Fruit fly (Drosophila melanogaster): Measurements from ENCODE around the gene rpk.
A peak's percentile ranks its signal among the peaks of the same experiment; 100 is the strongest.

Gene rpk

DNA sequence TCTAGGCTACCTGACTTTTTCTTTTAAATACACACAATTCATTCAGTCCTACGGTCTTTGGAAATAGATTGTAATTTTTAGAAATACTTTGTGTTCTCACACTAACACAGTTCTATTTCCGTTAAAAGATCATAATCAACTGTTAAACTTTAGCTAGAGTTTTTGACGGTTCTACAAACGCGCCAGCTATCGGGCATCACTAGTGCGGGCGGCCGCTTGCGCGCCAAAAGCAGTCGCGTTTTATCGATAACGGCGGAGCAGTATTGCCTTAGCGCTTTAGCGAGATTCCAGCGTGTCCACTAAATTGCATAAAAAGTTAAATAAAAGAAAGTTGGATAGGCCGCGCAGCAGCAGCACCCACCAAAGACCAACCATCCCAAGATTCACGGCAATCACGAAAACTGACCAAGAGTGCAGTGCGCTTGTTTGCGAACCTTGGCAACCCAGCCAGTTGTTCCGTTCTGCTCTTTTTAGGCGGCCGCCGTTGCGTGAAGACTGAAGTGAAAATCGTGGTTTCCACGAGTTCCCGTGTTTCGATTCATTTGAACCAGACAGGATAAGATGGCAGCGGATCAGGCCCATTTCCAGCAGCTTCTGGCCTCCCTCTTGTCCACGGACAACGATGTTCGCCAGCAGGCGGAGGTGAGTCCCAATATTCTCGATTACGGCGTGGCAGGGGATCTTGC is 3.5 kb downstream of the rpk start, which contains the start of gene Karybeta3 (continued):
- TF ChIP-seq lola (GFP tag; optimal IDR thresholded peaks at IDR 0.05) (peak in 1 of 3 experiments; percentile 9), chif (GFP tag; optimal IDR thresholded peaks at IDR 0.05) (peak; percentile 56 to 74), tio (GFP tag; optimal IDR thresholded peaks at IDR 0.05) (no peak), CG32532 (GFP tag; IDR thresholded peaks at IDR 0.05) (peak; percentile 88), BEAF-32 (GFP tag; optimal IDR thresholded peaks at IDR 0.05) (peak; percentile 68), Gug (GFP tag; IDR thresholded peaks at IDR 0.05) (peak; percentile 66), Dad (GFP tag; optimal IDR thresholded peaks at IDR 0.05) (peak; percentile 85), CG4730 (GFP tag; IDR thresholded peaks at IDR 0.05) (peak; percentile 57; the same call in 1 of the 2 replicates), al (GFP tag; IDR thresholded peaks at IDR 0.05) (peak; percentile 67), Doc3 (GFP tag; IDR thresholded peaks at IDR 0.05; ENCODE audit: partially characterized antibody) (peak; percentile 61; the same call in 2 of the 3 replicates), ERR (GFP tag; optimal IDR thresholded peaks at IDR 0.05) (peak; percentile 59), toy (GFP tag; IDR thresholded peaks at IDR 0.05) (peak; percentile 72; the same call in 1 of the 2 replicates), Hmr (GFP tag; optimal IDR thresholded peaks at IDR 0.05) (peak; percentile 82), Hsf (GFP tag; optimal IDR thresholded peaks at IDR 0.05) (peak; percentile 82), CG6683 (GFP tag; optimal IDR thresholded peaks at IDR 0.05) (peak; percentile 34), Atf6 (GFP tag; IDR thresholded peaks at IDR 0.05) (peak; percentile 79), bowl (GFP tag; IDR thresholded peaks at IDR 0.05) (no peak), Sry-δ (GFP tag; optimal IDR thresholded peaks at IDR 0.05) (peak; percentile 81), prd (optimal IDR thresholded peaks at IDR 0.05) (no peak), prd (GFP tag; IDR thresholded peaks at IDR 0.05) (peak; percentile 76), CG5245 (GFP tag; optimal IDR thresholded peaks at IDR 0.05) (peak; percentile 73), CG4328 (GFP tag; optimal IDR thresholded peaks at IDR 0.05) (peak; percentile 65), tgo (GFP tag; IDR thresholded peaks at IDR 0.05) (peak; percentile 71), pzg (GFP tag; optimal IDR thresholded peaks at IDR 0.05) (peak; percentile 83), Abd-B (GFP tag; optimal IDR thresholded peaks at IDR 0.05) (no peak), CG7745 (tag; optimal IDR thresholded peaks at IDR 0.05) (no peak), CG43689 (GFP tag; IDR thresholded peaks at IDR 0.05) (no peak), p53 (GFP tag; optimal IDR thresholded peaks at IDR 0.05) (peak; percentile 75), Bgb (GFP tag; IDR thresholded peaks at IDR 0.05; ENCODE audit: partially characterized antibody) (peak; percentile 73), CG11398 (GFP tag; optimal IDR thresholded peaks at IDR 0.05) (peak; percentile 63), B-H1 (GFP tag; IDR thresholded peaks at IDR 0.05) (peak; percentile 66), CG17802 (tag; optimal IDR thresholded peaks at IDR 0.05) (peak; percentile 36), Scr (GFP tag; IDR thresholded peaks at IDR 0.05; ENCODE audit: partially characterized antibody) (peak; percentile 67), CG9876 (GFP tag; optimal IDR thresholded peaks at IDR 0.05) (peak; percentile 60), Fer3 (tag; optimal IDR thresholded peaks at IDR 0.05) (peak; percentile 66), ap (GFP tag; IDR thresholded peaks at IDR 0.05) (peak; percentile 36; the same call in 1 of the 2 replicates), Atf3 (GFP tag; optimal IDR thresholded peaks at IDR 0.05) (peak; percentile 65), Blimp-1 (GFP tag; optimal IDR thresholded peaks at IDR 0.05) (no peak), CG14667 (GFP tag; IDR thresholded peaks at IDR 0.05) (peak; percentile 39; the same call in 1 of the 2 replicates), CG31388 (GFP tag; optimal IDR thresholded peaks at IDR 0.05) (no peak), CG17361 (GFP tag; IDR thresholded peaks at IDR 0.05) (peak; percentile 56), Aef1 (GFP tag; IDR thresholded peaks at IDR 0.05) (peak; percentile 68), MESR4 (GFP tag; optimal IDR thresholded peaks at IDR 0.05) (peak; percentile 78), CG10565 (GFP tag; optimal IDR thresholded peaks at IDR 0.05) (peak; percentile 3), sc (optimal IDR thresholded peaks at IDR 0.05) (no peak), sc (GFP tag; optimal IDR thresholded peaks at IDR 0.05) (peak; percentile 23), CG16863 (GFP tag; optimal IDR thresholded peaks at IDR 0.05) (peak; percentile 82), CG2120 (GFP tag; optimal IDR thresholded peaks at IDR 0.05) (peak; percentile 84), Nf-YA (GFP tag; IDR thresholded peaks at IDR 0.05) (peak; percentile 72), CG32767 (GFP tag; IDR thresholded peaks at IDR 0.05) (peak; percentile 65; the same call in 1 of the 2 replicates)
